Worm (Caenorhabditis elegans) whole organism, midembryonic: ENCODE results near the gene lact-6.

Source experiments
- cog-1 ChIP-seq: sonication (generic microtip); optimal IDR thresholded peaks from 2 replicates; lab custom pipeline; 2016; ENCODE audit warnings: missing genetic modification characterization, missing compliant biosample characterization
- flt-1 ChIP-seq: fragments of 200-800 bp; sonication (Bioruptor generic); IDR thresholded peaks from 2 replicates; pipeline ENCODE4 v1.3.6; 2022; ENCODE audit warnings: missing genetic modification characterization, missing compliant biosample characterization
- klf-2 ChIP-seq: fragments of 200-800 bp; sonication (Bioruptor generic); conservative IDR thresholded peaks from 2 replicates; pipeline ENCODE4 v1.3.6; 2022; ENCODE audit warnings: missing genetic modification reagents, missing genetic modification characterization, missing compliant biosample characterization
- med-1 ChIP-seq: sonication (generic microtip); optimal IDR thresholded peaks from 2 replicates; lab custom pipeline; 2017; ENCODE audit warnings: missing genetic modification characterization, mild to moderate bottlenecking, missing compliant biosample characterization, antibody characterized with exemption, missing genetic modification reagents; ENCODE audit not compliant: insufficient read depth
- ref-1 ChIP-seq: fragments of 200-800 bp; sonication (Bioruptor generic); conservative IDR thresholded peaks from 2 replicates; pipeline ENCODE4 v1.3.6; 2022; ENCODE audit warnings: missing genetic modification reagents, missing genetic modification characterization, missing compliant biosample characterization
- tab-1 ChIP-seq: fragments of 200-800 bp; sonication (Bioruptor generic); IDR thresholded peaks from 2 replicates; pipeline ENCODE4 v1.3.6; 2022; ENCODE audit warnings: missing genetic modification characterization, missing compliant biosample characterization
- ztf-23 ChIP-seq: fragments of 200-800 bp; sonication (Bioruptor generic); IDR thresholded peaks from 2 replicates; pipeline ENCODE4 v1.3.6; 2022; ENCODE audit warnings: missing genetic modification reagents, missing genetic modification characterization, missing compliant biosample characterization
- ztf-29 ChIP-seq: fragments of 200-800 bp; sonication (Bioruptor generic); IDR thresholded peaks from 2 replicates; pipeline ENCODE4 v1.3.6; 2022; ENCODE audit warnings: missing genetic modification reagents, missing genetic modification characterization, missing compliant biosample characterization

DNA sequence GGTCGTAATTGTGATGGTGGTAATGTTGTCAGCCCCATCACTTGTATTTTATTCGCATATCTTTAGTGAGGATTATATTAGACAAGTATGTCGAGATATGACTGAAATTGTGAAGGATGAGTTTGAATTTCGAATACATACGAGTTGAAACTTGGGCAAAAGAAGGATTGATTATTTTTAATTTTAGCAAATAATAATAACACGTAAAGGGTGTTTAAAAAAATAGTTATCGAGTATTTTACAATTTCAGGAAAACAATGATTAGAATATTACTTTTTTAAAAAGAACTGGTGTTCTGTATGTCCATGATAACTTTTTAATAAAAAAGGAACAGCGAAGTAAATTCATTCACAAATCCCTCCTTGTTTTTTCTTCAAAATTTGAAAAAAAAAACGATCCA is 19.3 kb upstream of the lact-6 start, which contains the start of gene F11E6.8:
- no peak for TF ChIP-seq cog-1 (tag; lab: Kevin White, UChicago)
- no peak for TF ChIP-seq flt-1 (GFP tag; lab: Robert Waterston, UW)
- no peak for TF ChIP-seq tab-1
- TF ChIP-seq ztf-23: no peak
- no peak for TF ChIP-seq ztf-29 (GFP tag; lab: Robert Waterston, UW)
- no peak for TF ChIP-seq ref-1 (GFP tag; lab: Robert Waterston, UW)
- no peak for TF ChIP-seq med-1 (GFP tag; lab: Kevin White, UChicago)
- no peak for TF ChIP-seq klf-2 (GFP tag; lab: Robert Waterston, UW)
